Worm (Caenorhabditis elegans) whole organism, young adult: ENCODE measurements around the gene F56C3.9.

Experiments used
- F49E8.2 ChIP-seq: sonication (generic microtip); optimal IDR thresholded peaks from 3 replicates; lab custom pipeline; 2017; ENCODE audit warnings: missing genetic modification characterization, mild to moderate bottlenecking, missing compliant biosample characterization, antibody characterized with exemption, moderate library complexity; ENCODE audit not compliant: insufficient read depth
- F52B5.7 ChIP-seq: sonication (generic microtip); optimal IDR thresholded peaks from 2 replicates; lab custom pipeline; 2016; ENCODE audit warnings: mild to moderate bottlenecking, missing genetic modification characterization, missing compliant biosample characterization
- Y67H2A.10 ChIP-seq: fragments of 200-800 bp; sonication (Bioruptor generic); conservative IDR thresholded peaks from 2 replicates; pipeline ENCODE4 v1.3.6; 2022; ENCODE audit warnings: missing genetic modification reagents, missing genetic modification characterization, missing compliant biosample characterization
- ama-1 ChIP-seq, 3 experiments: fragments of 150-350 bp in 1 of 3; sonication (generic microtip) in 2 of 3; optimal IDR thresholded peaks; 2 replicates each; lab custom pipeline; 2014 to 2018; ENCODE audit warnings: missing biosample characterization in 2 of 3, missing genetic modification characterization in 2 of 3, missing genetic modification reagents in 2 of 3
- ceh-79 ChIP-seq: sonication (generic microtip); optimal IDR thresholded peaks from 2 replicates; lab custom pipeline; 2017; ENCODE audit warnings: mild to moderate bottlenecking, missing genetic modification characterization, missing compliant biosample characterization
- ets-4 ChIP-seq: fragments of 200-800 bp; sonication (Bioruptor generic); optimal IDR thresholded peaks from 2 replicates; lab custom pipeline; 2018; ENCODE audit warnings: mild to moderate bottlenecking, missing genetic modification characterization, missing compliant biosample characterization
- him-1 ChIP-seq: sonication (generic microtip); optimal IDR thresholded peaks from 2 replicates; lab custom pipeline; 2016; ENCODE audit warnings: missing genotype, missing genetic modification reagents, missing genetic modification characterization, missing compliant biosample characterization
- hsf-1 ChIP-seq: fragments of 200-800 bp; sonication (Bioruptor generic); IDR thresholded peaks from 2 replicates; pipeline ENCODE4 v1.3.6; 2022; ENCODE audit warnings: missing genetic modification reagents, missing genetic modification characterization, missing compliant biosample characterization
- madf-10 ChIP-seq: sonication (generic microtip); optimal IDR thresholded peaks from 2 replicates; lab custom pipeline; 2016; ENCODE audit warnings: mild to moderate bottlenecking, missing genetic modification characterization, missing compliant biosample characterization
- sdz-38 ChIP-seq: sonication (generic microtip); optimal IDR thresholded peaks from 2 replicates; lab custom pipeline; 2016; ENCODE audit warnings: missing genotype, missing genetic modification characterization, missing compliant biosample characterization
- snpc-4 ChIP-seq, 5 experiments: fragments of 150-350 bp in 1 of 5; sonication (generic microtip) in 4 of 5; optimal IDR thresholded peaks; 2 replicates each; lab custom pipeline; 2014 to 2018; ENCODE audit warnings: missing genetic modification characterization in 5 of 5, missing biosample characterization in 3 of 5, antibody characterized with exemption in 2 of 5, mild to moderate bottlenecking in 2 of 5, missing compliant biosample characterization in 2 of 5, missing genotype in 2 of 5, moderate library complexity in 2 of 5, missing genetic modification reagents in 1 of 5
- sptf-2 ChIP-seq: fragments of 200-800 bp; sonication (Bioruptor generic); optimal IDR thresholded peaks from 2 replicates; lab custom pipeline; 2018; ENCODE audit warnings: mild to moderate bottlenecking, missing genetic modification characterization, missing compliant biosample characterization
- unc-62 ChIP-seq: fragments of 150-350 bp; optimal IDR thresholded peaks from 2 replicates; lab custom pipeline; 2014; ENCODE audit warnings: missing biosample characterization, missing genetic modification reagents, missing genetic modification characterization

DNA sequence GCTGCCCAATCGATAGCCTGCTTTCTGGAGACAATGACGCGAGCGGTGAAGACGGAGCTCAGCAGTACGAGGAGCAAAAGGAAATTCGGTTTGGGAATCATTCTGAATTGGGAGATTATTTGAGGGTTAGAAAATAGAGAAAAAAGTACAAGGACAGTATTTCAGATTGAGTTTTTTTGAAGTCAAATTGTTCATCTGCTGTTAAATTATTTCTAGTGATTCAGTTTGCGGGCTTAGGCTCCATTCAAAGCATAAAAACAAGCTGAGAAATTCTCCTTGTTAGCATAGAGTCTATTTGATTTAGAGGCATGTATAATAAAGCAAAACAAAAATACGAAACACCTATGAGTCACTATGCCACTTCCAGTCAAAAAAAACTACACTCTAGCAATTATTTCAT, 26.4 kb downstream of the F56C3.9 start, which contains the start of gene dgn-2:
- TF ChIP-seq F52B5.7 (tag; lab: Kevin White, UChicago) (no peak), ets-4 (no peak), hsf-1 (GFP tag; lab: Robert Waterston, UW) (no peak), unc-62 (GFP tag; lab: Kevin White, UChicago) (no peak), snpc-4 (GFP tag; optimal IDR thresholded peaks at IDR 0.05; lab: Kevin White, UChicago) (no peak), snpc-4 (tag; optimal IDR thresholded peaks at IDR 0.05; lab: Kevin White, UChicago) (no peak), madf-10 (tag; lab: Kevin White, UChicago) (no peak), him-1 (no peak), sdz-38 (no peak), ceh-79 (tag; lab: Kevin White, UChicago) (no peak), Y67H2A.10 (GFP tag; lab: Robert Waterston, UW) (no peak), ama-1 (optimal IDR thresholded peaks at IDR 0.05; lab: Kevin White, UChicago) (no peak), ama-1 (GFP tag; optimal IDR thresholded peaks at IDR 0.05; lab: Kevin White, UChicago) (no peak), F49E8.2 (tag; lab: Kevin White, UChicago) (no peak), sptf-2 (GFP tag; lab: Kevin White, UChicago) (no peak)
